Worm (Caenorhabditis elegans) whole organism, L2 larva: ENCODE measurements around the gene enri-1.

Source experiments
- C34F6.9 ChIP-seq: fragments of 150-350 bp; optimal IDR thresholded peaks from 2 replicates; lab custom pipeline; 2014; ENCODE audit warnings: missing biosample characterization, missing genetic modification characterization
- F13H6.1 ChIP-seq: sonication (generic microtip); optimal IDR thresholded peaks from 2 replicates; lab custom pipeline; 2016; ENCODE audit warnings: missing genetic modification characterization, missing compliant biosample characterization
- Y55F3AM.14 ChIP-seq: fragments of 200-800 bp; sonication (Bioruptor generic); optimal IDR thresholded peaks from 2 replicates; lab custom pipeline; 2018; ENCODE audit warnings: mild to moderate bottlenecking, missing genetic modification characterization, missing compliant biosample characterization
- ZK546.5 ChIP-seq: sonication (generic microtip); optimal IDR thresholded peaks from 2 replicates; lab custom pipeline; 2017; ENCODE audit warnings: missing biosample characterization, missing genetic modification characterization
- alr-1 ChIP-seq: fragments of 150-350 bp; optimal IDR thresholded peaks from 2 replicates; lab custom pipeline; 2014; ENCODE audit warnings: missing biosample characterization, missing genetic modification characterization
- aly-2 ChIP-seq: fragments of 150-350 bp; optimal IDR thresholded peaks from 2 replicates; lab custom pipeline; 2014; ENCODE audit warnings: missing biosample characterization, missing genetic modification characterization
- blmp-1 ChIP-seq: sonication (generic microtip); optimal IDR thresholded peaks from 2 replicates; lab custom pipeline; 2017; ENCODE audit warnings: missing genetic modification characterization, mild to moderate bottlenecking, missing compliant biosample characterization, antibody characterized with exemption, moderate library complexity; ENCODE audit not compliant: insufficient read depth
- ceh-16 ChIP-seq: fragments of 150-350 bp; optimal IDR thresholded peaks from 2 replicates; lab custom pipeline; 2014; ENCODE audit warnings: missing biosample characterization, missing genetic modification characterization
- egl-27 ChIP-seq: sonication (generic microtip); optimal IDR thresholded peaks from 3 replicates; lab custom pipeline; 2017; ENCODE audit warnings: missing biosample characterization, missing genetic modification reagents, missing genetic modification characterization
- elt-1 ChIP-seq: fragments of 150-350 bp; optimal IDR thresholded peaks from 2 replicates; lab custom pipeline; 2014; ENCODE audit warnings: missing biosample characterization, missing genetic modification characterization
- elt-3 ChIP-seq: sonication (generic microtip); optimal IDR thresholded peaks from 2 replicates; lab custom pipeline; 2017; ENCODE audit warnings: missing biosample characterization, missing genetic modification characterization
- fos-1 ChIP-seq: fragments of 150-350 bp; optimal IDR thresholded peaks from 2 replicates; lab custom pipeline; 2014; ENCODE audit warnings: missing biosample characterization, missing genetic modification characterization
- gmeb-1 ChIP-seq: fragments of 150-350 bp; optimal IDR thresholded peaks from 2 replicates; lab custom pipeline; 2014; ENCODE audit warnings: missing biosample characterization, missing genetic modification characterization
- lin-11 ChIP-seq: fragments of 150-350 bp; sonication (generic microtip); optimal IDR thresholded peaks from 2 replicates; lab custom pipeline; 2014; ENCODE audit warnings: missing biosample characterization, missing genetic modification characterization, inconsistent platforms, mixed read lengths
- mab-5 ChIP-seq: fragments of 150-350 bp; optimal IDR thresholded peaks from 2 replicates; lab custom pipeline; 2014; ENCODE audit warnings: missing biosample characterization, missing genetic modification characterization
- nhr-10 ChIP-seq: sonication (generic microtip); optimal IDR thresholded peaks from 2 replicates; lab custom pipeline; 2017; ENCODE audit warnings: missing biosample characterization, missing genetic modification characterization
- nhr-11 ChIP-seq: fragments of 150-350 bp; optimal IDR thresholded peaks from 2 replicates; lab custom pipeline; 2014; ENCODE audit warnings: missing biosample characterization, missing genetic modification characterization
- nhr-12 ChIP-seq: fragments of 150-350 bp; optimal IDR thresholded peaks from 2 replicates; lab custom pipeline; 2014; ENCODE audit warnings: missing biosample characterization, missing genetic modification characterization
- nhr-129 ChIP-seq: fragments of 150-350 bp; optimal IDR thresholded peaks from 2 replicates; lab custom pipeline; 2014; ENCODE audit warnings: missing biosample characterization, missing genetic modification characterization
- nhr-23 ChIP-seq: fragments of 150-350 bp; optimal IDR thresholded peaks from 2 replicates; lab custom pipeline; 2014; ENCODE audit warnings: missing biosample characterization, missing genetic modification reagents, missing genetic modification characterization
- nhr-25 ChIP-seq: fragments of 150-350 bp; sonication (generic microtip); optimal IDR thresholded peaks from 3 replicates; lab custom pipeline; 2014; ENCODE audit warnings: missing biosample characterization, missing genetic modification characterization
- peb-1 ChIP-seq: fragments of 150-350 bp; optimal IDR thresholded peaks from 2 replicates; lab custom pipeline; 2014; ENCODE audit warnings: missing biosample characterization, missing genetic modification characterization
- skn-1 ChIP-seq: sonication (generic microtip); optimal IDR thresholded peaks from 2 replicates; lab custom pipeline; 2017; ENCODE audit warnings: missing biosample characterization, missing genetic modification characterization
- sma-9 ChIP-seq, 2 experiments: fragments of 150-350 bp in 1 of 2; sonication (generic microtip) in 1 of 2; optimal IDR thresholded peaks; 2 replicates each; lab custom pipeline; 2014 to 2016; ENCODE audit warnings: missing genetic modification characterization in 2 of 2, mild to moderate bottlenecking in 1 of 2, missing biosample characterization in 1 of 2, missing compliant biosample characterization in 1 of 2, missing genetic modification reagents in 1 of 2, moderate library complexity in 1 of 2
- snpc-4 ChIP-seq: fragments of 150-350 bp; optimal IDR thresholded peaks from 2 replicates; lab custom pipeline; 2014; ENCODE audit warnings: missing biosample characterization, missing genetic modification characterization
- unc-55 ChIP-seq: fragments of 150-350 bp; sonication (generic microtip); optimal IDR thresholded peaks from 3 replicates; lab custom pipeline; 2014; ENCODE audit warnings: missing biosample characterization, missing genetic modification reagents, missing genetic modification characterization
- unc-62 ChIP-seq: fragments of 150-350 bp; optimal IDR thresholded peaks from 2 replicates; lab custom pipeline; 2014; ENCODE audit warnings: missing biosample characterization, missing genetic modification reagents, missing genetic modification characterization
- zag-1 ChIP-seq: fragments of 150-350 bp; optimal IDR thresholded peaks from 2 replicates; lab custom pipeline; 2014; ENCODE audit warnings: missing biosample characterization, missing genetic modification characterization
- ztf-1 ChIP-seq: fragments of 200-800 bp; sonication (Bioruptor generic); conservative IDR thresholded peaks from 2 replicates; pipeline ENCODE4 v1.3.6; 2022; ENCODE audit warnings: missing genetic modification characterization, missing compliant biosample characterization
- ztf-11 ChIP-seq: sonication (generic microtip); optimal IDR thresholded peaks from 2 replicates; lab custom pipeline; 2017; ENCODE audit warnings: missing biosample characterization, missing genetic modification characterization
- ztf-4 ChIP-seq: fragments of 150-350 bp; optimal IDR thresholded peaks from 2 replicates; lab custom pipeline; 2014; ENCODE audit warnings: missing biosample characterization, missing genetic modification characterization

The enri-1 gene

DNA sequence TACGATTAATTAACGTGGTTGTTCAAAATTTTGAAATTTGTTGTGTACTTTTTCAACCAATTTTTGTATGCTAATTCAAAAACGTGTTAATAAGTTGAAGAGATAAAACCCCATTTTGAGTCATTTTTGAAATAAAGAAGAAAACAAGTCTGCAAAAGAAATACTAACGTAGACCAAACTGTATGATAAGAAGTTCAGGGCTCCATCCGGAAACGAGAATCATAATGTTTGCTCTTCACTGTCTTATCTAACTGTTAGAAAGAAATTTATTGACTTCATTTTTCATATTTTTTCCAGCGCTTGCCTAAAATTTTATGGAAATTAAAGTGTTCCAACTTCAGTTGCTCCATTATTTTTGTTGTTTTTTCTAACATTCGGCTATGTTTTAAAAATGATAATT is 35.9 kb downstream of the enri-1 start:
- TF ChIP-seq C34F6.9 (tag; lab: Kevin White, UChicago) (no peak), ceh-16 (no peak), gmeb-1 (tag; lab: Kevin White, UChicago) (no peak), fos-1 (tag; lab: Kevin White, UChicago) (peak; percentile 62)

DNA sequence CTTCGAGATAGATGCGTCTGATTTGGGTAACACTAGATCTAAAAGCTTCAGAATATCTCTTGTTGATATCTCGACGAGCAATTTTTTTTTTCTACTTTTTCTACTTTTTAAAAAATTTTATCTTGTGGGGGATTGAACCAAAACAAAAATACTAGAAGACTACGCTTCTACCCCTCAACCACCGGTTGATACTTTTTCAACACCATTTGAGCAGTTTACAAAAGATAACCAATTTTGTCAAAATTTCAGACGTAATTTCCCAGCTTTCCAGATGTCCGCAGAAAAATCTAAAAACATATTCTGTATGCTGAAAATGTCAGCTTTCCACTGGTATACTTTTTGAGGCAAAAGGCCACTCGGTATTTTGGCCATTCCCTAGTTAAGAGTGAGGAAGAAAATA is 36.8 kb downstream of the enri-1 start:
- TF ChIP-seq nhr-129 (tag; lab: Kevin White, UChicago) (no peak), zag-1 (tag; lab: Kevin White, UChicago) (no peak), ztf-4 (tag; lab: Kevin White, UChicago) (no peak), ztf-11 (no peak), nhr-11 (tag; lab: Kevin White, UChicago) (no peak), ceh-16 (no peak), ZK546.5 (no peak), ztf-1 (GFP tag; lab: Robert Waterston, UW) (no peak), Y55F3AM.14 (GFP tag; lab: Kevin White, UChicago) (no peak), unc-55 (GFP tag; lab: Kevin White, UChicago) (no peak), aly-2 (tag; lab: Kevin White, UChicago) (no peak), alr-1 (tag; lab: Kevin White, UChicago) (no peak), F13H6.1 (tag; lab: Kevin White, UChicago) (no peak), peb-1 (tag; lab: Kevin White, UChicago) (no peak)
- TF ChIP-seq, all 48 proteins: peak for 0

ce11 chrII:2302330-2302729 is 39.1 kb downstream of the enri-1 start, which contains the start of gene B0281.6:
Gene B0281.6, minus strand, starts transcription at chrII:2302430.
- TF ChIP-seq ztf-1 (GFP tag; lab: Robert Waterston, UW) (no peak), unc-55 (GFP tag; lab: Kevin White, UChicago) (no peak), elt-1 (no peak), lin-11 (no peak), nhr-129 (tag; lab: Kevin White, UChicago) (no peak), nhr-23 (tag; lab: Kevin White, UChicago) (no peak), gmeb-1 (tag; lab: Kevin White, UChicago) (no peak), egl-27 (no peak), zag-1 (tag; lab: Kevin White, UChicago) (no peak), snpc-4 (tag; lab: Kevin White, UChicago) (no peak), blmp-1 (tag; lab: Kevin White, UChicago) (no peak)
- TF ChIP-seq, all 48 proteins: peak for 0

ce11 chrII:2300861-2301260 is 40.6 kb downstream of the enri-1 start, which contains the start of gene B0281.5:
Gene B0281.5, minus strand, starts transcription at chrII:2300961.
- TF ChIP-seq elt-1 = no peak

DNA sequence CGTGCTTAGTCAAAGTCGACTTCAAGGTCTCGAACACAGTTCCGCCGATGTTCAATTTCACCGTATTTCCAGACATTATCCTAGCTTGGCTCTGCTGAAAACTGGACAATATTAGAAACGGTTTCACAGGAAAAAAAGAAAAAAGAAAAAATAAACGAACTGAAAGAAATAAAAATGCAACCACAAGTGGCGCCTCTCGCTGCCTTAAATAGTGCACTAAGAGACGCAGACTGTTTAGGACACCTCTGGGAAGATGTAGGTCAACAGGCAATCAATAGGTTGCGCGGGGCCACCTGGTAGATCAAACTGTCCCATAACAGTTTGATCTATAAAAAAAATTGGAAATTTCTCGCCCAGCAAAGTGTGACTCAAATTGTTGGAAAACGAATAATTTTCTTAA is 42.7 kb downstream of the enri-1 start, which contains the start of gene B0281.4:
Gene B0281.4 (minus strand): TSS at position 101 of the 400 bp plus-strand sequence.
- TF ChIP-seq elt-3 (tag; lab: Kevin White, UChicago) (no peak), nhr-12 (tag; lab: Kevin White, UChicago) (no peak), ZK546.5 (no peak), mab-5 (no peak), F13H6.1 (tag; lab: Kevin White, UChicago) (no peak), ztf-1 (GFP tag; lab: Robert Waterston, UW) (no peak), aly-2 (tag; lab: Kevin White, UChicago) (no peak)

ce11 chrII:2295817-2296315 is 45.5 kb downstream of the enri-1 start, which contains the start of gene fbxc-25:
Gene fbxc-25, minus strand, starts transcription at chrII:2296265.
- TF ChIP-seq sma-9 (GFP tag; optimal IDR thresholded peaks at IDR 0.05; lab: Kevin White, UChicago) = no peak
- no peak for TF ChIP-seq sma-9 (tag; optimal IDR thresholded peaks at IDR 0.05; lab: Kevin White, UChicago)
- TF ChIP-seq nhr-25 (tag; lab: Kevin White, UChicago) = no peak
- no peak for TF ChIP-seq unc-62 (GFP tag; lab: Kevin White, UChicago)
- TF ChIP-seq peb-1 (tag; lab: Kevin White, UChicago) = no peak
- TF ChIP-seq skn-1 (tag; lab: Kevin White, UChicago) = no peak
- TF ChIP-seq nhr-10 = no peak
- no peak for TF ChIP-seq Y55F3AM.14 (GFP tag; lab: Kevin White, UChicago)
- TF ChIP-seq ceh-16 = no peak
- no peak for TF ChIP-seq snpc-4 (tag; lab: Kevin White, UChicago)
